Worm (Caenorhabditis elegans) whole organism, L1 larva: ENCODE results near the gene arrd-16.
A peak's percentile ranks its signal among the peaks of the same experiment; 100 is the strongest.

ENCODE experiments used
- C04F5.9 ChIP-seq: sonication (generic microtip); optimal IDR thresholded peaks from 2 replicates; lab custom pipeline; 2016; ENCODE audit warnings: missing genetic modification characterization, missing compliant biosample characterization
- C16A3.4 ChIP-seq: fragments of 150-350 bp; optimal IDR thresholded peaks from 2 replicates; lab custom pipeline; 2014; ENCODE audit warnings: missing biosample characterization, missing genetic modification characterization
- aha-1 ChIP-seq: fragments of 150-350 bp; optimal IDR thresholded peaks from 2 replicates; lab custom pipeline; 2014; ENCODE audit warnings: missing biosample characterization, missing genetic modification characterization
- ama-1 ChIP-seq: fragments of 150-350 bp; optimal IDR thresholded peaks from 2 replicates; lab custom pipeline; 2014
- ceh-63 ChIP-seq: fragments of 200-800 bp; sonication (Bioruptor generic); optimal IDR thresholded peaks from 2 replicates; lab custom pipeline; 2018; ENCODE audit warnings: mild to moderate bottlenecking, missing genetic modification characterization, missing compliant biosample characterization
- ceh-88 ChIP-seq: fragments of 200-800 bp; sonication (Bioruptor generic); IDR thresholded peaks from 2 replicates; pipeline ENCODE4 v1.3.6; 2022; ENCODE audit warnings: missing genetic modification characterization, missing compliant biosample characterization
- ceh-90 ChIP-seq: sonication (generic microtip); optimal IDR thresholded peaks from 2 replicates; lab custom pipeline; 2016; ENCODE audit warnings: missing genetic modification characterization, missing compliant biosample characterization
- dsc-1 ChIP-seq: sonication (generic microtip); optimal IDR thresholded peaks from 2 replicates; lab custom pipeline; 2016; ENCODE audit warnings: mild to moderate bottlenecking, missing genetic modification characterization, missing compliant biosample characterization
- efl-1 ChIP-seq, 4 experiments: fragments of 150-350 bp; optimal IDR thresholded peaks in 3 of 4; peaks in 1 of 4; 1 replicate in 1 of 4; 2 replicates in 3 of 4; lab custom pipeline; 2014; ENCODE audit warnings: missing biosample characterization in 2 of 4, missing genetic modification characterization in 2 of 4, missing genetic modification reagents in 2 of 4
- efl-3 ChIP-seq: fragments of 200-800 bp; sonication (Bioruptor generic); optimal IDR thresholded peaks from 2 replicates; lab custom pipeline; 2018; ENCODE audit warnings: mild to moderate bottlenecking, missing genetic modification characterization, missing compliant biosample characterization
- egl-27 ChIP-seq, 2 experiments: fragments of 150-350 bp in 1 of 2; sonication (generic microtip); optimal IDR thresholded peaks; 3 replicates each; lab custom pipeline; 2017 to 2018; ENCODE audit warnings: missing biosample characterization in 2 of 2, missing genetic modification characterization in 2 of 2, missing genetic modification reagents in 2 of 2
- ets-5 ChIP-seq: fragments of 200-800 bp; sonication (Bioruptor generic); IDR thresholded peaks from 2 replicates; pipeline ENCODE4 v1.3.6; 2022; ENCODE audit warnings: missing genetic modification characterization, missing compliant biosample characterization
- fkh-4 ChIP-seq: sonication (generic microtip); optimal IDR thresholded peaks from 2 replicates; lab custom pipeline; 2016; ENCODE audit warnings: missing compliant biosample characterization, missing genetic modification characterization, borderline replicate concordance
- fkh-8 ChIP-seq: sonication (generic microtip); optimal IDR thresholded peaks from 2 replicates; lab custom pipeline; 2016; ENCODE audit warnings: mild to moderate bottlenecking, missing genetic modification characterization, missing compliant biosample characterization
- hlh-4 ChIP-seq: sonication (generic microtip); optimal IDR thresholded peaks from 2 replicates; lab custom pipeline; 2016; ENCODE audit warnings: mild to moderate bottlenecking, missing genetic modification characterization, missing compliant biosample characterization
- hpl-2 ChIP-seq: fragments of 150-350 bp; optimal IDR thresholded peaks from 2 replicates; lab custom pipeline; 2014; ENCODE audit warnings: missing biosample characterization, missing genetic modification reagents, missing genetic modification characterization
- irx-1 ChIP-seq: sonication (generic microtip); optimal IDR thresholded peaks from 2 replicates; lab custom pipeline; 2016; ENCODE audit warnings: missing genetic modification characterization, missing compliant biosample characterization
- jun-1 ChIP-seq: fragments of 150-350 bp; optimal IDR thresholded peaks from 2 replicates; lab custom pipeline; 2014; ENCODE audit warnings: missing biosample characterization, missing genetic modification reagents, missing genetic modification characterization
- lin-35 ChIP-seq, 2 experiments: fragments of 150-350 bp; optimal IDR thresholded peaks; 2 replicates each; lab custom pipeline; 2014; ENCODE audit warnings: missing biosample characterization in 2 of 2, missing genetic modification characterization in 2 of 2, missing genetic modification reagents in 2 of 2
- lin-39 ChIP-seq: fragments of 150-350 bp; optimal IDR thresholded peaks from 2 replicates; lab custom pipeline; 2014; ENCODE audit warnings: missing biosample characterization, missing genetic modification reagents, missing genetic modification characterization
- lir-3 ChIP-seq: sonication (generic microtip); optimal IDR thresholded peaks from 2 replicates; lab custom pipeline; 2016; ENCODE audit warnings: mild to moderate bottlenecking, missing genetic modification characterization, moderate library complexity, missing compliant biosample characterization; ENCODE audit not compliant: poor library complexity
- lsy-2 ChIP-seq, 2 experiments: fragments of 150-350 bp; optimal IDR thresholded peaks; 2 replicates each; lab custom pipeline; 2014; ENCODE audit warnings: missing biosample characterization in 2 of 2, missing genetic modification characterization in 2 of 2
- mdl-1 ChIP-seq, 2 experiments: fragments of 150-350 bp; optimal IDR thresholded peaks; 2 replicates each; lab custom pipeline; 2014 to 2017; ENCODE audit warnings: missing biosample characterization in 2 of 2, missing genetic modification characterization in 2 of 2, inconsistent platforms in 1 of 2
- mef-2 ChIP-seq: fragments of 150-350 bp; optimal IDR thresholded peaks from 2 replicates; lab custom pipeline; 2014; ENCODE audit warnings: missing biosample characterization, missing genetic modification characterization
- mep-1 ChIP-seq: fragments of 150-350 bp; optimal IDR thresholded peaks from 2 replicates; lab custom pipeline; 2014; ENCODE audit warnings: missing biosample characterization, missing genetic modification characterization
- nhr-19 ChIP-seq: fragments of 200-800 bp; sonication (Bioruptor generic); conservative IDR thresholded peaks from 2 replicates; pipeline ENCODE4 v1.3.6; 2022; ENCODE audit warnings: missing genetic modification characterization, missing compliant biosample characterization
- nhr-237 ChIP-seq: fragments of 150-350 bp; optimal IDR thresholded peaks from 2 replicates; lab custom pipeline; 2014; ENCODE audit warnings: missing biosample characterization, missing genetic modification characterization
- nhr-84 ChIP-seq: sonication (generic microtip); optimal IDR thresholded peaks from 2 replicates; lab custom pipeline; 2017; ENCODE audit warnings: missing biosample characterization, missing genetic modification characterization
- nhr-85 ChIP-seq: sonication (generic microtip); peaks from one replicate; lab custom pipeline; 2016; ENCODE audit warnings: missing genetic modification characterization, inconsistent platforms, missing compliant biosample characterization
- skn-1 ChIP-seq: fragments of 150-350 bp; optimal IDR thresholded peaks from 2 replicates; lab custom pipeline; 2014; ENCODE audit warnings: missing biosample characterization, missing genetic modification characterization
- tbx-2 ChIP-seq: sonication (generic microtip); optimal IDR thresholded peaks from 2 replicates; lab custom pipeline; 2016; ENCODE audit warnings: missing genetic modification characterization, missing compliant biosample characterization
- unc-130 ChIP-seq: fragments of 150-350 bp; optimal IDR thresholded peaks from 2 replicates; lab custom pipeline; 2017; ENCODE audit warnings: missing biosample characterization, missing genetic modification characterization, inconsistent platforms
- unc-62 ChIP-seq: fragments of 150-350 bp; optimal IDR thresholded peaks from 2 replicates; lab custom pipeline; 2014; ENCODE audit warnings: missing biosample characterization, missing genetic modification reagents, missing genetic modification characterization
- unc-86 ChIP-seq: sonication (generic microtip); optimal IDR thresholded peaks from 2 replicates; lab custom pipeline; 2016; ENCODE audit warnings: missing genetic modification characterization, missing compliant biosample characterization
- unc-98 ChIP-seq: fragments of 200-800 bp; sonication (Bioruptor generic); IDR thresholded peaks from 2 replicates; pipeline ENCODE4 v1.3.6; 2022; ENCODE audit warnings: missing genetic modification characterization, missing compliant biosample characterization
- zip-4 ChIP-seq: fragments of 200-800 bp; sonication (Bioruptor generic); optimal IDR thresholded peaks from 2 replicates; lab custom pipeline; 2018; ENCODE audit warnings: mild to moderate bottlenecking, missing genetic modification characterization, moderate library complexity, missing compliant biosample characterization
- ztf-11 ChIP-seq, 2 experiments: sonication (generic microtip); optimal IDR thresholded peaks; 2 replicates each; lab custom pipeline; 2016 to 2017; ENCODE audit warnings: missing genetic modification characterization in 2 of 2, missing biosample characterization in 1 of 2, missing compliant biosample characterization in 1 of 2
- ztf-4 ChIP-seq: fragments of 150-350 bp; optimal IDR thresholded peaks from 2 replicates; lab custom pipeline; 2014; ENCODE audit warnings: missing biosample characterization, missing genetic modification characterization

The arrd-16 gene

ce11 chrIII:12456801-12457647 is 27.5 kb upstream of the arrd-16 start, which contains the start of the genes scav-3 and Y49E10.21 (continued):
- TF ChIP-seq dsc-1: no peak
- TF ChIP-seq skn-1 (tag; lab: Kevin White, UChicago): peak; percentile 34
- TF ChIP-seq fkh-8: no peak
- peak; percentile 74 for TF ChIP-seq nhr-85 (tag; lab: Kevin White, UChicago)
- peak; percentile 63 for TF ChIP-seq mep-1 (tag; lab: Kevin White, UChicago)

ce11 chrIII:12458970-12459369 is 25.6 kb upstream of the arrd-16 start:
- TF ChIP-seq fkh-8 (no peak), efl-1 (optimal IDR thresholded peaks at IDR 0.05; lab: Kevin White, UChicago) (no peak), efl-1 (GFP tag; optimal IDR thresholded peaks at IDR 0.05 in 1 of 2; lab: Kevin White, UChicago) (peak in 1 of 2 experiments; percentile 88), zip-4 (GFP tag; lab: Kevin White, UChicago) (no peak), mdl-1 (tag; optimal IDR thresholded peaks at IDR 0.05; lab: Kevin White, UChicago) (no peak), lsy-2 (tag; optimal IDR thresholded peaks at IDR 0.05; lab: Kevin White, UChicago) (no peak), unc-86 (tag; lab: Kevin White, UChicago) (no peak)
- TF ChIP-seq, all 84 proteins: peak for 1

ce11 chrIII:12466310-12466709 is 18.2 kb upstream of the arrd-16 start, which contains the start of gene pstk-1:
pstk-1 (plus strand) TSS chrIII:12466610.
- TF ChIP-seq ama-1 (lab: Kevin White, UChicago): no peak
- no peak for TF ChIP-seq ceh-63 (GFP tag; lab: Kevin White, UChicago)
- no peak for TF ChIP-seq ztf-4 (tag; lab: Kevin White, UChicago)
- TF ChIP-seq fkh-4 (tag; lab: Kevin White, UChicago): no peak
- no peak for TF ChIP-seq nhr-237 (tag; lab: Kevin White, UChicago)
- no peak for TF ChIP-seq unc-130 (tag; lab: Kevin White, UChicago)

- TF ChIP-seq tbx-2 (no peak), egl-27 (tag; optimal IDR thresholded peaks at IDR 0.05; lab: Kevin White, UChicago) (no peak), dsc-1 (no peak), unc-86 (tag; lab: Kevin White, UChicago) (no peak), C16A3.4 (tag; lab: Kevin White, UChicago) (no peak), ceh-63 (GFP tag; lab: Kevin White, UChicago) (no peak), mef-2 (tag; lab: Kevin White, UChicago) (no peak), lin-39 (tag; lab: Kevin White, UChicago) (no peak), jun-1 (tag; lab: Kevin White, UChicago) (no peak), fkh-8 (no peak), nhr-237 (tag; lab: Kevin White, UChicago) (no peak), unc-62 (no peak), ama-1 (lab: Kevin White, UChicago) (no peak), lsy-2 (tag; optimal IDR thresholded peaks at IDR 0.05; lab: Kevin White, UChicago) (no peak), hlh-4 (no peak), irx-1 (tag; lab: Kevin White, UChicago) (no peak), ets-5 (GFP tag; lab: Robert Waterston, UW) (no peak)
- TF ChIP-seq, all 84 proteins: peak for 0
These were observed 15.7 kb upstream of the arrd-16 start, which contains the start of gene Y49E10.29 for ce11 chrIII:12468869-12469268. Y49E10.29 (plus strand) TSS chrIII:12469169.

- TF ChIP-seq lin-35 (GFP tag; optimal IDR thresholded peaks at IDR 0.05; lab: Kevin White, UChicago): no peak
- no peak for TF ChIP-seq fkh-8
- TF ChIP-seq nhr-84: no peak
- TF ChIP-seq nhr-19 (GFP tag; lab: Robert Waterston, UW): no peak
- no peak for TF ChIP-seq hpl-2
- no peak for TF ChIP-seq unc-98
- no peak for TF ChIP-seq efl-3 (GFP tag; lab: Kevin White, UChicago)
- TF ChIP-seq efl-1 (optimal IDR thresholded peaks at IDR 0.05; lab: Kevin White, UChicago): no peak
- no peak for TF ChIP-seq efl-1 (GFP tag; optimal IDR thresholded peaks at IDR 0.05 in 1 of 2; lab: Kevin White, UChicago)
- no peak for TF ChIP-seq ceh-90 (tag; lab: Kevin White, UChicago)
- no peak for TF ChIP-seq aha-1 (tag; lab: Kevin White, UChicago)
- TF ChIP-seq ztf-11 (tag; optimal IDR thresholded peaks at IDR 0.05; lab: Kevin White, UChicago): no peak
- TF ChIP-seq lir-3 (tag; lab: Kevin White, UChicago): no peak
- no peak for TF ChIP-seq C04F5.9 (tag; lab: Kevin White, UChicago)
- no peak for TF ChIP-seq zip-4 (GFP tag; lab: Kevin White, UChicago)
- no peak for TF ChIP-seq unc-86 (tag; lab: Kevin White, UChicago)
- no peak for TF ChIP-seq fkh-4 (tag; lab: Kevin White, UChicago)
- no peak for TF ChIP-seq ceh-88
These were observed 14.7 kb upstream of the arrd-16 start for ce11 chrIII:12469800-12470199.
